Worm (Caenorhabditis elegans) whole organism, late embryonic: ENCODE results near the gene rcat-1.

Experiments
- Y22D7AL.16 ChIP-seq: sonication (generic microtip); optimal IDR thresholded peaks from 2 replicates; lab custom pipeline; 2016; ENCODE audit warnings: missing genetic modification characterization, missing compliant biosample characterization
- elt-2 ChIP-seq: sonication (generic microtip); optimal IDR thresholded peaks from 2 replicates; lab custom pipeline; 2016; ENCODE audit warnings: missing genetic modification reagents, missing genetic modification characterization, missing compliant biosample characterization
- pha-4 ChIP-seq: fragments of 150-350 bp; optimal IDR thresholded peaks from 2 replicates; lab custom pipeline; 2018; ENCODE audit warnings: missing biosample characterization, missing genetic modification reagents, missing genetic modification characterization
- ref-2 ChIP-seq: sonication (generic microtip); optimal IDR thresholded peaks from 2 replicates; lab custom pipeline; 2016; ENCODE audit warnings: missing genetic modification characterization, missing compliant biosample characterization
- tbx-2 ChIP-seq: sonication (generic microtip); optimal IDR thresholded peaks from 2 replicates; lab custom pipeline; 2016; ENCODE audit warnings: missing genetic modification characterization, missing compliant biosample characterization
- ttx-3 ChIP-seq: sonication (generic microtip); optimal IDR thresholded peaks from 2 replicates; lab custom pipeline; 2016; ENCODE audit warnings: missing genetic modification reagents, missing genetic modification characterization, missing compliant biosample characterization

- TF ChIP-seq elt-2 (tag; lab: Kevin White, UChicago) (no peak), Y22D7AL.16 (tag; lab: Kevin White, UChicago) (no peak), pha-4 (no peak), ttx-3 (tag; lab: Kevin White, UChicago) (no peak), tbx-2 (tag; lab: Kevin White, UChicago) (no peak), ref-2 (tag; lab: Kevin White, UChicago) (no peak)
These were observed 37.0 kb downstream of the rcat-1 start, which contains the start of gene prdx-6 for ce11 chrIV:218252-218651.
